Worm (Caenorhabditis elegans) whole organism, L4 larva: ENCODE measurements around the gene Y71H2B.8.
"Not testable (repeated sequence)": the region's sequence is repeated elsewhere in the genome, so short reads cannot be mapped to it uniquely, and the experiment has no call there.

Experiments
- ZK546.5 ChIP-seq, 2 experiments: sonication (generic microtip); optimal IDR thresholded peaks; 2 replicates each; lab custom pipeline; 2017; ENCODE audit warnings: missing biosample characterization in 2 of 2, missing genetic modification characterization in 2 of 2
- ama-1 ChIP-seq: fragments of 150-350 bp; optimal IDR thresholded peaks from 2 replicates; lab custom pipeline; 2014; ENCODE audit warnings: inconsistent platforms, mixed read lengths
- lin-13 ChIP-seq: fragments of 150-350 bp; optimal IDR thresholded peaks from 2 replicates; lab custom pipeline; 2014; ENCODE audit warnings: missing biosample characterization, missing genetic modification reagents, missing genetic modification characterization
- lin-15B ChIP-seq: fragments of 150-350 bp; sonication (generic microtip); optimal IDR thresholded peaks from 3 replicates; lab custom pipeline; 2014; ENCODE audit warnings: missing biosample characterization, missing genetic modification characterization
- lir-3 ChIP-seq: sonication (generic microtip); optimal IDR thresholded peaks from 2 replicates; lab custom pipeline; 2016; ENCODE audit warnings: mild to moderate bottlenecking, missing genetic modification characterization, missing compliant biosample characterization
- nhr-237 ChIP-seq: sonication (generic microtip); optimal IDR thresholded peaks from 2 replicates; lab custom pipeline; 2017; ENCODE audit warnings: missing biosample characterization, missing genetic modification characterization
- unc-62 ChIP-seq, 3 experiments: fragments of 150-350 bp in 1 of 3; sonication (generic microtip); optimal IDR thresholded peaks in 2 of 3; peaks in 1 of 3; 1 replicate in 1 of 3; 2 replicates in 2 of 3; lab custom pipeline; 2014 to 2017; ENCODE audit warnings: missing biosample characterization in 3 of 3, missing genetic modification characterization in 3 of 3, missing genetic modification reagents in 3 of 3, missing genotype in 1 of 3

DNA sequence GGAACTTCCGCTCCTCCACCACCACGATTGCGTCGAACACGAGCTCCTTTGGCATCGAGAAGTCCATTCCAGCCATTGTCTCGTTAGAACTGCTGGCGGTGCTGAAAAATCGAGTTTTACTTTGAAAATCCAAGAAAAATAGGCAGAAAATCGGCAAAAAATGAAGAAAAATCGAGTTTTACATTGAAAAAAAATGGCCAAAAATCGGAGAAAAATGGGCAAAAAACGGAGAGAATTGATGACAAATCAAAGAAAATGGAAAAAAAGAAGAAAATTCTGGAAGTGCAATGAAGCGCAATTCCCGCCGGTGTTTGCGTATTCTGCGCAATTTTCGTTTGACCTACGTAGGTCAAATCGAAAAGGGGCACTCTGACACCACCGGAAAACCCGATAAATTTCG is 15.2 kb upstream of the Y71H2B.8 start, which contains the start of gene Y54F10AM.11:
- not testable (repeated sequence) for TF ChIP-seq lir-3 (tag; lab: Kevin White, UChicago); lin-15B (tag; lab: Kevin White, UChicago); ama-1 (lab: Kevin White, UChicago); lin-13 (GFP tag; lab: Kevin White, UChicago); ZK546.5 (tag; optimal IDR thresholded peaks at IDR 0.05; lab: Kevin White, UChicago); nhr-237 (tag; lab: Kevin White, UChicago); unc-62 (GFP tag; optimal IDR thresholded peaks at IDR 0.05 in 1 of 2; lab: Kevin White, UChicago); unc-62 (tag; optimal IDR thresholded peaks at IDR 0.05; lab: Kevin White, UChicago)
